Worm (Caenorhabditis elegans) whole organism, L1 larva: ENCODE results near the gene R05C11.4.

Source experiments
- C04F5.9 ChIP-seq: sonication (generic microtip); optimal IDR thresholded peaks from 2 replicates; lab custom pipeline; 2016; ENCODE audit warnings: missing genetic modification characterization, missing compliant biosample characterization
- C16A3.4 ChIP-seq: fragments of 150-350 bp; optimal IDR thresholded peaks from 2 replicates; lab custom pipeline; 2014; ENCODE audit warnings: missing biosample characterization, missing genetic modification characterization
- C34B4.2 ChIP-seq: sonication (generic microtip); optimal IDR thresholded peaks from 2 replicates; lab custom pipeline; 2017; ENCODE audit warnings: mild to moderate bottlenecking, missing genetic modification characterization, missing compliant biosample characterization
- Y116A8C.19 ChIP-seq: sonication (generic microtip); optimal IDR thresholded peaks from 2 replicates; lab custom pipeline; 2016; ENCODE audit warnings: missing compliant biosample characterization, missing genetic modification characterization, borderline replicate concordance
- aha-1 ChIP-seq: fragments of 150-350 bp; optimal IDR thresholded peaks from 2 replicates; lab custom pipeline; 2014; ENCODE audit warnings: missing biosample characterization, missing genetic modification characterization
- aly-2 ChIP-seq: fragments of 150-350 bp; optimal IDR thresholded peaks from 2 replicates; lab custom pipeline; 2014; ENCODE audit warnings: missing biosample characterization, missing genetic modification characterization
- blmp-1 ChIP-seq: fragments of 150-350 bp; optimal IDR thresholded peaks from 2 replicates; lab custom pipeline; 2014; ENCODE audit warnings: missing biosample characterization, missing genetic modification characterization
- ceh-63 ChIP-seq: fragments of 200-800 bp; sonication (Bioruptor generic); optimal IDR thresholded peaks from 2 replicates; lab custom pipeline; 2018; ENCODE audit warnings: mild to moderate bottlenecking, missing genetic modification characterization, missing compliant biosample characterization
- ceh-8 ChIP-seq: fragments of 200-800 bp; sonication (Bioruptor generic); optimal IDR thresholded peaks from 2 replicates; lab custom pipeline; 2018; ENCODE audit warnings: mild to moderate bottlenecking, missing genetic modification characterization, moderate library complexity, missing compliant biosample characterization
- ceh-82 ChIP-seq, 3 experiments: fragments of 150-350 bp in 1 of 3; sonication (generic microtip) in 2 of 3; optimal IDR thresholded peaks; 2 replicates each; lab custom pipeline; 2014 to 2017; ENCODE audit warnings: missing biosample characterization in 3 of 3, missing genetic modification characterization in 3 of 3
- ceh-88 ChIP-seq: fragments of 200-800 bp; sonication (Bioruptor generic); IDR thresholded peaks from 2 replicates; pipeline ENCODE4 v1.3.6; 2022; ENCODE audit warnings: missing genetic modification characterization, missing compliant biosample characterization
- ceh-90 ChIP-seq: sonication (generic microtip); optimal IDR thresholded peaks from 2 replicates; lab custom pipeline; 2016; ENCODE audit warnings: missing genetic modification characterization, missing compliant biosample characterization
- ces-1 ChIP-seq: fragments of 150-350 bp; optimal IDR thresholded peaks from 2 replicates; lab custom pipeline; 2014; ENCODE audit warnings: missing biosample characterization, missing genetic modification reagents, missing genetic modification characterization
- dsc-1 ChIP-seq: sonication (generic microtip); optimal IDR thresholded peaks from 2 replicates; lab custom pipeline; 2016; ENCODE audit warnings: mild to moderate bottlenecking, missing genetic modification characterization, missing compliant biosample characterization
- efl-1 ChIP-seq, 4 experiments: fragments of 150-350 bp; optimal IDR thresholded peaks in 3 of 4; peaks in 1 of 4; 1 replicate in 1 of 4; 2 replicates in 3 of 4; lab custom pipeline; 2014; ENCODE audit warnings: missing biosample characterization in 2 of 4, missing genetic modification characterization in 2 of 4, missing genetic modification reagents in 2 of 4
- egl-13 ChIP-seq: sonication (generic microtip); optimal IDR thresholded peaks from 2 replicates; lab custom pipeline; 2016; ENCODE audit warnings: missing genotype, missing genetic modification reagents, missing genetic modification characterization, missing compliant biosample characterization
- egl-27 ChIP-seq, 2 experiments: fragments of 150-350 bp in 1 of 2; sonication (generic microtip); optimal IDR thresholded peaks; 3 replicates each; lab custom pipeline; 2017 to 2018; ENCODE audit warnings: missing biosample characterization in 2 of 2, missing genetic modification characterization in 2 of 2, missing genetic modification reagents in 2 of 2
- fkh-8 ChIP-seq: sonication (generic microtip); optimal IDR thresholded peaks from 2 replicates; lab custom pipeline; 2016; ENCODE audit warnings: mild to moderate bottlenecking, missing genetic modification characterization, missing compliant biosample characterization
- fos-1 ChIP-seq: fragments of 150-350 bp; optimal IDR thresholded peaks from 2 replicates; lab custom pipeline; 2014; ENCODE audit warnings: missing biosample characterization, missing genetic modification characterization
- grh-1 ChIP-seq: fragments of 200-800 bp; sonication (Bioruptor generic); IDR thresholded peaks from 2 replicates; pipeline ENCODE4 v1.3.6; 2022; ENCODE audit warnings: missing genetic modification reagents, missing genetic modification characterization, missing compliant biosample characterization
- hlh-4 ChIP-seq: sonication (generic microtip); optimal IDR thresholded peaks from 2 replicates; lab custom pipeline; 2016; ENCODE audit warnings: mild to moderate bottlenecking, missing genetic modification characterization, missing compliant biosample characterization
- irx-1 ChIP-seq: sonication (generic microtip); optimal IDR thresholded peaks from 2 replicates; lab custom pipeline; 2016; ENCODE audit warnings: missing genetic modification characterization, missing compliant biosample characterization
- jun-1 ChIP-seq: fragments of 150-350 bp; optimal IDR thresholded peaks from 2 replicates; lab custom pipeline; 2014; ENCODE audit warnings: missing biosample characterization, missing genetic modification reagents, missing genetic modification characterization
- lin-14 ChIP-seq: fragments of 200-800 bp; sonication (Bioruptor generic); optimal IDR thresholded peaks from 2 replicates; lab custom pipeline; 2018; ENCODE audit warnings: mild to moderate bottlenecking, missing genetic modification characterization, moderate library complexity, missing compliant biosample characterization
- lin-39 ChIP-seq: fragments of 150-350 bp; optimal IDR thresholded peaks from 2 replicates; lab custom pipeline; 2014; ENCODE audit warnings: missing biosample characterization, missing genetic modification reagents, missing genetic modification characterization
- lsy-2 ChIP-seq, 2 experiments: fragments of 150-350 bp; optimal IDR thresholded peaks; 2 replicates each; lab custom pipeline; 2014; ENCODE audit warnings: missing biosample characterization in 2 of 2, missing genetic modification characterization in 2 of 2
- mab-9 ChIP-seq: fragments of 200-800 bp; sonication (Bioruptor generic); IDR thresholded peaks from 2 replicates; pipeline ENCODE4 v1.3.6; 2022; ENCODE audit warnings: missing genetic modification reagents, missing genetic modification characterization, missing compliant biosample characterization
- nhr-12 ChIP-seq: sonication (generic microtip); optimal IDR thresholded peaks from 2 replicates; lab custom pipeline; 2017; ENCODE audit warnings: missing biosample characterization, missing genetic modification characterization
- nhr-20 ChIP-seq: sonication (generic microtip); optimal IDR thresholded peaks from 2 replicates; lab custom pipeline; 2016; ENCODE audit warnings: mild to moderate bottlenecking, missing genetic modification characterization, missing compliant biosample characterization
- nhr-28 ChIP-seq: fragments of 150-350 bp; optimal IDR thresholded peaks from 2 replicates; lab custom pipeline; 2014; ENCODE audit warnings: missing biosample characterization, missing genetic modification characterization
- nhr-71 ChIP-seq: sonication (generic microtip); optimal IDR thresholded peaks from 2 replicates; lab custom pipeline; 2016; ENCODE audit warnings: mild to moderate bottlenecking, missing genetic modification characterization, moderate library complexity, missing compliant biosample characterization
- nhr-76 ChIP-seq: sonication (generic microtip); optimal IDR thresholded peaks from 2 replicates; lab custom pipeline; 2017; ENCODE audit warnings: missing biosample characterization, missing genetic modification characterization
- nhr-77 ChIP-seq: fragments of 150-350 bp; optimal IDR thresholded peaks from 2 replicates; lab custom pipeline; 2014; ENCODE audit warnings: missing biosample characterization, missing genetic modification characterization
- nhr-84 ChIP-seq: sonication (generic microtip); optimal IDR thresholded peaks from 2 replicates; lab custom pipeline; 2017; ENCODE audit warnings: missing biosample characterization, missing genetic modification characterization
- nhr-85 ChIP-seq: sonication (generic microtip); peaks from one replicate; lab custom pipeline; 2016; ENCODE audit warnings: missing genetic modification characterization, inconsistent platforms, missing compliant biosample characterization
- nhr-90 ChIP-seq: sonication (generic microtip); optimal IDR thresholded peaks from 2 replicates; lab custom pipeline; 2016; ENCODE audit warnings: mild to moderate bottlenecking, missing genetic modification characterization, missing compliant biosample characterization; ENCODE audit not compliant: poor library complexity
- pax-3 ChIP-seq: fragments of 200-800 bp; sonication (Bioruptor generic); optimal IDR thresholded peaks from 2 replicates; lab custom pipeline; 2018; ENCODE audit warnings: mild to moderate bottlenecking, missing genetic modification characterization, moderate library complexity, missing compliant biosample characterization
- pqm-1 ChIP-seq: sonication (generic microtip); optimal IDR thresholded peaks from 3 replicates; lab custom pipeline; 2017; ENCODE audit warnings: missing biosample characterization, missing genetic modification characterization
- skn-1 ChIP-seq: fragments of 150-350 bp; optimal IDR thresholded peaks from 2 replicates; lab custom pipeline; 2014; ENCODE audit warnings: missing biosample characterization, missing genetic modification characterization
- snu-23 ChIP-seq: sonication (generic microtip); optimal IDR thresholded peaks from 2 replicates; lab custom pipeline; 2016; ENCODE audit warnings: missing genetic modification characterization, missing compliant biosample characterization
- sptf-1 ChIP-seq: fragments of 150-350 bp; optimal IDR thresholded peaks from 2 replicates; lab custom pipeline; 2014; ENCODE audit warnings: missing biosample characterization, missing genetic modification characterization
- sup-37 ChIP-seq: fragments of 200-800 bp; sonication (Bioruptor generic); optimal IDR thresholded peaks from 2 replicates; lab custom pipeline; 2018; ENCODE audit warnings: mild to moderate bottlenecking, missing genetic modification characterization, missing compliant biosample characterization
- tbx-2 ChIP-seq: sonication (generic microtip); optimal IDR thresholded peaks from 2 replicates; lab custom pipeline; 2016; ENCODE audit warnings: missing genetic modification characterization, missing compliant biosample characterization
- unc-86 ChIP-seq: sonication (generic microtip); optimal IDR thresholded peaks from 2 replicates; lab custom pipeline; 2016; ENCODE audit warnings: missing genetic modification characterization, missing compliant biosample characterization
- unc-98 ChIP-seq: fragments of 200-800 bp; sonication (Bioruptor generic); IDR thresholded peaks from 2 replicates; pipeline ENCODE4 v1.3.6; 2022; ENCODE audit warnings: missing genetic modification characterization, missing compliant biosample characterization
- vab-15 ChIP-seq: sonication (generic microtip); optimal IDR thresholded peaks from 2 replicates; lab custom pipeline; 2017; ENCODE audit warnings: missing genotype, mild to moderate bottlenecking, missing genetic modification characterization, missing compliant biosample characterization
- xbp-1 ChIP-seq: sonication (generic microtip); optimal IDR thresholded peaks from 2 replicates; lab custom pipeline; 2016; ENCODE audit warnings: missing genetic modification characterization, missing compliant biosample characterization
- zip-4 ChIP-seq: fragments of 200-800 bp; sonication (Bioruptor generic); optimal IDR thresholded peaks from 2 replicates; lab custom pipeline; 2018; ENCODE audit warnings: mild to moderate bottlenecking, missing genetic modification characterization, moderate library complexity, missing compliant biosample characterization
- ztf-11 ChIP-seq, 2 experiments: sonication (generic microtip); optimal IDR thresholded peaks; 2 replicates each; lab custom pipeline; 2016 to 2017; ENCODE audit warnings: missing genetic modification characterization in 2 of 2, missing biosample characterization in 1 of 2, missing compliant biosample characterization in 1 of 2

Gene R05C11.4

DNA sequence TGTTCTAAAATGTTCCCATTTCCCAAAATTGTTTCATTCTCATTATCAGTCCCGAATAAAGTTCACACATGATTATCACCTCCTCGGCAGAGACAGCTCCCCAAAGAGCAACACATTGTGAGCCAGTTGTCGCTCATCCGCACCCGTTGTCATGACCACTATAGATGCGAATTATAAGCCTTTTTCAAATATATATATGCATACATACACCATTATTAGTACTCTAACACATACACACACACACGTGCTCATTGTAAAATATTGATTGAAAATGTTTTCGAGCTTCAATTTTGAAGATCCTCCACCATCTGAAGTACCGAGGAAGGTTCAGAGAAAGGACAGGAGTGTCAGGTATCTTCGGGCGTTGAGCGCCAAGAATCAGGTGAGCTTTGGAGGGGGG is 14.3 kb upstream of the R05C11.4 start, which contains the start of the genes Y76B12C.9 and cng-2:
Gene Y76B12C.9 (minus strand): TSS at position 101 of the 400 bp plus-strand sequence.
Gene cng-2 (plus strand): TSS at position 218 of the 400 bp plus-strand sequence.
- TF ChIP-seq pqm-1: no peak
- TF ChIP-seq fkh-8: peak; percentile 5

ce11 chrIV:2037497-2037896 is 13.8 kb upstream of the R05C11.4 start:
- TF ChIP-seq jun-1 (tag; lab: Kevin White, UChicago) (no peak), nhr-85 (peak; percentile 49)

DNA sequence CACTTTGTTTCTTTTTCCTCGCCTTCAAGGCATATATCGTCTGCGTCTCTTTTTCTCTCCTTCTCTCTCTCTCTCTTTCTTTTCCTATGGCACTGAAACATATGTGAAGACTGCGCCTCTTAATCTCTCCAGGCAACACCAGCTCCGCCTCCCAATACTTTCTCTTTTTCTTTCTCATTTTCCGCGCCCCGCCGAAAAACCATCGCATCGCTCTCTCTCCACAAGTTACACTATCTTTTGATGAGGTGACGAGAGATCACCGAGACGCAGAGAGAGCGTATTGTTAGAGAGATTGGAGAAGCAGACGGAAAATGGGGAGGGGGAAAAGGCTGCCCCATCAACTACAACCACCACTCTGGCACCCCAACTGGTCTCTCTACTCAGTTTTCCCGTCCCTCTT is 2.5 kb upstream of the R05C11.4 start:
- TF ChIP-seq vab-15 (no peak), irx-1 (tag; lab: Kevin White, UChicago) (peak; percentile 72), egl-27 (tag; optimal IDR thresholded peaks at IDR 0.05; lab: Kevin White, UChicago) (peak in 1 of 2 experiments; percentile 64), C34B4.2 (tag; lab: Kevin White, UChicago) (no peak), nhr-71 (tag; lab: Kevin White, UChicago) (peak; percentile 93), xbp-1 (tag; lab: Kevin White, UChicago) (peak; percentile 74), nhr-12 (tag; lab: Kevin White, UChicago) (no peak), tbx-2 (tag; lab: Kevin White, UChicago) (peak; percentile 88), pax-3 (tag; lab: Kevin White, UChicago) (no peak), lin-39 (tag; lab: Kevin White, UChicago) (no peak), C16A3.4 (tag; lab: Kevin White, UChicago) (peak; percentile 58), ceh-88 (GFP tag; lab: Robert Waterston, UW) (no peak), hlh-4 (tag; lab: Kevin White, UChicago) (no peak), nhr-76 (tag; lab: Kevin White, UChicago) (no peak), jun-1 (tag; lab: Kevin White, UChicago) (peak; percentile 75), snu-23 (GFP tag; lab: Kevin White, UChicago) (peak; percentile 93), unc-86 (tag; lab: Kevin White, UChicago) (peak; percentile 59), mab-9 (GFP tag; lab: Robert Waterston, UW) (peak; percentile 50; the same call in 1 of the 2 replicates), ceh-82 (tag; optimal IDR thresholded peaks at IDR 0.05; lab: Kevin White, UChicago) (peak; percentile 54 to 88 (median 77)), efl-1 (optimal IDR thresholded peaks at IDR 0.05; lab: Kevin White, UChicago) (peak; percentile 71 to 84), efl-1 (GFP tag; optimal IDR thresholded peaks at IDR 0.05 in 1 of 2; lab: Kevin White, UChicago) (peak; percentile 29 to 89), ces-1 (GFP tag; lab: Kevin White, UChicago) (peak; percentile 15), C04F5.9 (tag; lab: Kevin White, UChicago) (peak; percentile 35), grh-1 (GFP tag; lab: Robert Waterston, UW) (peak; percentile 56; the same call in 1 of the 2 replicates), zip-4 (GFP tag; lab: Kevin White, UChicago) (no peak), nhr-84 (tag; lab: Kevin White, UChicago) (no peak), skn-1 (tag; lab: Kevin White, UChicago) (peak; percentile 49), Y116A8C.19 (no peak), aly-2 (tag; lab: Kevin White, UChicago) (peak; percentile 40), nhr-28 (tag; lab: Kevin White, UChicago) (no peak), unc-98 (GFP tag; lab: Robert Waterston, UW) (no peak), lin-14 (peak; percentile 97), fos-1 (peak; percentile 59), dsc-1 (tag; lab: Kevin White, UChicago) (peak; percentile 91), blmp-1 (tag; lab: Kevin White, UChicago) (peak; percentile 99), egl-13 (tag; lab: Kevin White, UChicago) (peak; percentile 4), lsy-2 (tag; optimal IDR thresholded peaks at IDR 0.05; lab: Kevin White, UChicago) (peak; percentile 75 to 85), sup-37 (no peak), ceh-8 (GFP tag; lab: Kevin White, UChicago) (peak; percentile 75), nhr-20 (tag; lab: Kevin White, UChicago) (peak; percentile 83), ztf-11 (tag; optimal IDR thresholded peaks at IDR 0.05; lab: Kevin White, UChicago) (peak in 1 of 2 experiments; percentile 11), ceh-90 (tag; lab: Kevin White, UChicago) (no peak), nhr-90 (tag; lab: Kevin White, UChicago) (peak; percentile 65), aha-1 (tag; lab: Kevin White, UChicago) (no peak), sptf-1 (tag; lab: Kevin White, UChicago) (no peak), nhr-77 (tag; lab: Kevin White, UChicago) (peak; percentile 70), ceh-63 (GFP tag; lab: Kevin White, UChicago) (no peak)
